Fruit fly (Drosophila melanogaster) whole organism, embryonic: ENCODE measurements around the gene CG17202.

Experiments used
- C15 ChIP-seq: fragments of 200-800 bp; sonication (Bioruptor generic); IDR thresholded peaks from 3 replicates; pipeline ENCODE4 v1.3.6; 2022; ENCODE audit warnings: missing biosample characterization, missing genetic modification characterization
- CG10147 ChIP-seq: fragments of 200-800 bp; sonication (Bioruptor generic); optimal IDR thresholded peaks from 2 replicates; lab custom pipeline; 2019; ENCODE audit warnings: missing biosample characterization, mild to moderate bottlenecking, missing genetic modification characterization, moderate library complexity
- CG12155 ChIP-seq: fragments of 200-800 bp; sonication (Bioruptor generic); optimal IDR thresholded peaks from 3 replicates; lab custom pipeline; 2016; ENCODE audit warnings: missing biosample characterization, missing genetic modification characterization
- CG12391 ChIP-seq: fragments of 200-800 bp; sonication (Bioruptor generic); optimal IDR thresholded peaks from 3 replicates; lab custom pipeline; 2018; ENCODE audit warnings: missing biosample characterization, mild to moderate bottlenecking, missing genetic modification characterization, moderate library complexity
- CG12659 ChIP-seq: fragments of 200-800 bp; sonication (Bioruptor generic); optimal IDR thresholded peaks from 3 replicates; lab custom pipeline; 2017; ENCODE audit warnings: mild to moderate bottlenecking, missing biosample characterization, missing genetic modification reagents, missing genetic modification characterization
- CG13894 ChIP-seq: fragments of 200-800 bp; sonication (Bioruptor generic); optimal IDR thresholded peaks from 3 replicates; lab custom pipeline; 2018; ENCODE audit warnings: missing biosample characterization, mild to moderate bottlenecking, missing genetic modification characterization, moderate library complexity
- CG15011 ChIP-seq: fragments of 200-800 bp; sonication (Bioruptor generic); optimal IDR thresholded peaks from 3 replicates; lab custom pipeline; 2018; ENCODE audit warnings: missing biosample characterization, mild to moderate bottlenecking, missing genetic modification characterization
- CG15479 ChIP-seq: fragments of 200-800 bp; sonication (Bioruptor generic); optimal IDR thresholded peaks from 3 replicates; lab custom pipeline; 2019; ENCODE audit warnings: missing biosample characterization, mild to moderate bottlenecking, missing genetic modification characterization, moderate library complexity
- CG15514 ChIP-seq: fragments of 200-800 bp; sonication (Bioruptor generic); optimal IDR thresholded peaks from 3 replicates; lab custom pipeline; 2017; ENCODE audit warnings: missing biosample characterization, missing genetic modification characterization, mild to moderate bottlenecking, moderate library complexity, missing genetic modification reagents
- CG17359 ChIP-seq: fragments of 200-800 bp; sonication (Bioruptor generic); optimal IDR thresholded peaks from 3 replicates; lab custom pipeline; 2018; ENCODE audit warnings: missing biosample characterization, mild to moderate bottlenecking, missing genetic modification characterization, moderate library complexity
- CG17361 ChIP-seq: fragments of 200-800 bp; sonication (Bioruptor generic); IDR thresholded peaks from 3 replicates; pipeline ENCODE4 v1.3.6; 2022; ENCODE audit warnings: missing biosample characterization, missing genetic modification characterization
- CG17829 ChIP-seq: fragments of 200-800 bp; optimal IDR thresholded peaks from 2 replicates; lab custom pipeline; 2019; ENCODE audit warnings: missing biosample characterization, mild to moderate bottlenecking, missing genetic modification characterization, moderate library complexity
- CG2120 ChIP-seq: fragments of 200-800 bp; sonication (Bioruptor generic); optimal IDR thresholded peaks from 3 replicates; lab custom pipeline; 2016; ENCODE audit warnings: missing biosample characterization, missing genetic modification characterization
- CG2875 ChIP-seq: fragments of 200-800 bp; sonication (Bioruptor generic); optimal IDR thresholded peaks from 2 replicates; lab custom pipeline; 2017; ENCODE audit warnings: missing biosample characterization, mild to moderate bottlenecking, missing genetic modification characterization, missing genetic modification reagents
- CG31441 ChIP-seq: fragments of 200-800 bp; sonication (Bioruptor generic); IDR thresholded peaks from 2 replicates; pipeline ENCODE4 v1.3.6; 2022; ENCODE audit warnings: missing biosample characterization, missing genetic modification characterization
- CG32532 ChIP-seq: fragments of 200-800 bp; sonication (Bioruptor generic); IDR thresholded peaks from 2 replicates; pipeline ENCODE4 v1.3.6; 2022; ENCODE audit warnings: missing biosample characterization, missing genetic modification characterization
- CG32772 ChIP-seq: fragments of 200-800 bp; sonication (Bioruptor generic); IDR thresholded peaks from 2 replicates; pipeline ENCODE4 v1.3.6; 2022; ENCODE audit warnings: missing biosample characterization, missing genetic modification characterization
- CG4707 ChIP-seq: fragments of 200-800 bp; sonication (Bioruptor generic); optimal IDR thresholded peaks from 2 replicates; lab custom pipeline; 2018; ENCODE audit warnings: missing biosample characterization, mild to moderate bottlenecking, missing genetic modification characterization, moderate library complexity
- CG7357 ChIP-seq: fragments of 200-800 bp; sonication (Bioruptor generic); IDR thresholded peaks from 3 replicates; pipeline ENCODE4 v1.3.6; 2022; ENCODE audit warnings: missing biosample characterization, missing genetic modification characterization
- CG9797 ChIP-seq: fragments of 200-800 bp; sonication (Bioruptor generic); optimal IDR thresholded peaks from 3 replicates; lab custom pipeline; 2018; ENCODE audit warnings: missing biosample characterization, mild to moderate bottlenecking, missing genetic modification characterization
- CTCF ChIP-seq: fragments of 200-800 bp; sonication (Bioruptor generic); optimal IDR thresholded peaks from 2 replicates; lab custom pipeline; 2017; ENCODE audit warnings: missing biosample characterization, mild to moderate bottlenecking, missing genetic modification characterization, moderate library complexity
- D ChIP-seq, 2 experiments: fragments of 200-800 bp in 1 of 2; fragments of >200 bp in 1 of 2; sonication (Bioruptor generic) in 1 of 2; optimal IDR thresholded peaks; 2 replicates in 1 of 2; 3 replicates in 1 of 2; lab custom pipeline; 2017; ENCODE audit warnings: mild to moderate bottlenecking in 1 of 2, missing biosample characterization in 1 of 2, missing genetic modification characterization in 1 of 2, missing genetic modification reagents in 1 of 2
- Dll ChIP-seq: fragments of 200-800 bp; sonication (Bioruptor generic); IDR thresholded peaks from 4 replicates; pipeline ENCODE4 v1.3.6; 2022; ENCODE audit warnings: missing biosample characterization, missing genetic modification characterization; ENCODE audit not compliant: partially characterized antibody
- Fer1 ChIP-seq: fragments of 200-800 bp; sonication (Bioruptor generic); optimal IDR thresholded peaks from 2 replicates; lab custom pipeline; 2017; ENCODE audit warnings: missing biosample characterization, mild to moderate bottlenecking, missing genetic modification characterization
- Hmx ChIP-seq: fragments of 200-800 bp; sonication (Bioruptor generic); optimal IDR thresholded peaks from 2 replicates; lab custom pipeline; 2016; ENCODE audit warnings: missing biosample characterization, missing genetic modification characterization
- Lhr ChIP-seq: fragments of 200-800 bp; sonication (Bioruptor generic); optimal IDR thresholded peaks from 3 replicates; lab custom pipeline; 2017; ENCODE audit warnings: mild to moderate bottlenecking, missing biosample characterization, missing genetic modification reagents, missing genetic modification characterization
- MBD-R2 ChIP-seq: fragments of 200-800 bp; sonication (Bioruptor generic); IDR thresholded peaks from 2 replicates; pipeline ENCODE4 v1.3.6; 2022; ENCODE audit warnings: missing biosample characterization, missing genetic modification characterization
- Myb ChIP-seq: fragments of 200-800 bp; sonication (Bioruptor generic); optimal IDR thresholded peaks from 2 replicates; lab custom pipeline; 2016; ENCODE audit warnings: missing biosample characterization, missing genetic modification characterization
- Nf-YC ChIP-seq: fragments of 200-800 bp; optimal IDR thresholded peaks from 3 replicates; lab custom pipeline; 2019; ENCODE audit warnings: missing biosample characterization, mild to moderate bottlenecking, missing genetic modification characterization, moderate library complexity
- Poxn ChIP-seq: fragments of 200-800 bp; sonication (Bioruptor generic); IDR thresholded peaks from 2 replicates; pipeline ENCODE4 v1.3.6; 2022; ENCODE audit warnings: missing biosample characterization, missing genetic modification characterization
- Sry-β ChIP-seq: fragments of 200-800 bp; sonication (Bioruptor generic); optimal IDR thresholded peaks from 2 replicates; lab custom pipeline; 2018; ENCODE audit warnings: missing biosample characterization, mild to moderate bottlenecking, missing genetic modification characterization, moderate library complexity
- YL-1 ChIP-seq: fragments of 200-800 bp; sonication (Bioruptor generic); optimal IDR thresholded peaks from 3 replicates; lab custom pipeline; 2017; ENCODE audit warnings: missing biosample characterization, mild to moderate bottlenecking, missing genetic modification characterization
- ap ChIP-seq: fragments of 200-800 bp; sonication (Bioruptor generic); IDR thresholded peaks from 2 replicates; pipeline ENCODE4 v1.3.6; 2022; ENCODE audit warnings: missing biosample characterization, missing genetic modification characterization
- chn ChIP-seq: fragments of 200-800 bp; sonication (Bioruptor generic); optimal IDR thresholded peaks from 2 replicates; lab custom pipeline; 2016; ENCODE audit warnings: missing biosample characterization, missing genetic modification characterization
- cwo ChIP-seq: fragments of 200-800 bp; sonication (Bioruptor generic); optimal IDR thresholded peaks from 3 replicates; lab custom pipeline; 2017; ENCODE audit warnings: missing biosample characterization, missing genetic modification characterization, mild to moderate bottlenecking, moderate library complexity, missing genetic modification reagents
- da ChIP-seq: fragments of 200-800 bp; sonication (Bioruptor generic); optimal IDR thresholded peaks from 2 replicates; lab custom pipeline; 2016; ENCODE audit warnings: missing biosample characterization, missing genetic modification characterization
- dm ChIP-seq: fragments of 200-800 bp; sonication (Bioruptor generic); optimal IDR thresholded peaks from 3 replicates; lab custom pipeline; 2016; ENCODE audit warnings: missing biosample characterization, missing genetic modification characterization
- ems ChIP-seq: fragments of 200-800 bp; sonication (Bioruptor generic); optimal IDR thresholded peaks from 3 replicates; lab custom pipeline; 2016; ENCODE audit warnings: missing biosample characterization, missing genetic modification characterization
- ftz-f1 ChIP-seq: fragments of 200-800 bp; sonication (Bioruptor generic); optimal IDR thresholded peaks from 2 replicates; lab custom pipeline; 2016; ENCODE audit warnings: missing biosample characterization, missing genetic modification characterization
- gsb ChIP-seq: fragments of 200-800 bp; sonication (Bioruptor generic); IDR thresholded peaks from 2 replicates; pipeline ENCODE4 v1.3.6; 2022; ENCODE audit warnings: missing biosample characterization, missing genetic modification characterization
- mam ChIP-seq: fragments of 200-800 bp; sonication (Bioruptor generic); optimal IDR thresholded peaks from 3 replicates; lab custom pipeline; 2016; ENCODE audit warnings: missing biosample characterization, missing genetic modification characterization
- nom ChIP-seq: fragments of 200-800 bp; sonication (Bioruptor generic); optimal IDR thresholded peaks from 2 replicates; lab custom pipeline; 2017; ENCODE audit warnings: missing biosample characterization, missing genetic modification characterization, mild to moderate bottlenecking, moderate library complexity, missing genetic modification reagents
- pzg ChIP-seq: fragments of 200-800 bp; sonication (Bioruptor generic); optimal IDR thresholded peaks from 3 replicates; lab custom pipeline; 2018; ENCODE audit warnings: missing biosample characterization, mild to moderate bottlenecking, missing genetic modification characterization, moderate library complexity
- sens ChIP-seq: fragments of 200-800 bp; sonication (Bioruptor generic); peaks from one replicate; lab custom pipeline; 2016; ENCODE audit warnings: missing biosample characterization, missing genetic modification characterization
- slbo ChIP-seq: fragments of 200-800 bp; sonication (Bioruptor generic); IDR thresholded peaks from 2 replicates; pipeline ENCODE4 v1.3.6; 2022; ENCODE audit warnings: missing biosample characterization, missing genetic modification characterization
- so ChIP-seq: fragments of 200-800 bp; sonication (Bioruptor generic); IDR thresholded peaks from 3 replicates; pipeline ENCODE4 v1.3.6; 2022; ENCODE audit warnings: missing biosample characterization, missing genetic modification characterization
- stwl ChIP-seq: fragments of 200-800 bp; sonication (Bioruptor generic); optimal IDR thresholded peaks from 3 replicates; lab custom pipeline; 2018; ENCODE audit warnings: missing biosample characterization, mild to moderate bottlenecking, missing genetic modification characterization, moderate library complexity
- twi ChIP-seq: fragments of 200-800 bp; optimal IDR thresholded peaks from 2 replicates; lab custom pipeline; 2019; ENCODE audit warnings: missing biosample characterization, mild to moderate bottlenecking, missing genetic modification characterization, moderate library complexity
- unc-4 ChIP-seq: fragments of 200-800 bp; sonication (Bioruptor generic); IDR thresholded peaks from 2 replicates; pipeline ENCODE4 v1.3.6; 2022; ENCODE audit warnings: missing biosample characterization, missing genetic modification characterization; ENCODE audit not compliant: partially characterized antibody
- usp ChIP-seq: fragments of >200 bp; optimal IDR thresholded peaks from 2 replicates; lab custom pipeline; 2017; ENCODE audit warnings: missing biosample characterization, missing genetic modification characterization
- vnd ChIP-seq: fragments of 200-800 bp; sonication (Bioruptor generic); IDR thresholded peaks from 3 replicates; pipeline ENCODE4 v1.3.6; 2022; ENCODE audit warnings: missing biosample characterization, missing genetic modification characterization; ENCODE audit not compliant: partially characterized antibody

CG17202 gene

DNA sequence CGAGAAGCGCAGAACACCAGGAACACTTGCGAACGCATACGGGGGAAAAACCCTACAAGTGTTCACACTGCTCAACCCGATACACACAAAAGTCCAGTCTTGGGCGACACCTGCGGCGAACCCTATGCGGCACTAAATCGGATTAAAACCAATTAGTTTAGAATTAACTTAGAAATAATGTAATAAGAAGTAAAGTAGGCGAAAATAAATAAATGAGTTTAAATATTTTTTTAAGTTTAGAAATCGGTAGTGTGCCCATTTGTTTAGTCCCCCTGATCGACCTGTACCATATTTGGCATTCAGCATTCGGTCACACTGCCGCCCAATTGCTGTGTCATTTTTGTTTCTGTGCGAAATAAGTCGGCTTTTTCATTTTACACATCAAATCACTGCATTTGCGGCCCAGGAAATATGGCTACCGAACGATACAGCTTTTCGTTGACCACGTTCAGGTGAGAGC lies 8.5 kb downstream of the CG17202 start, which contains the start of gene Prosalpha2:
TSS of gene Prosalpha2 (plus strand) at position 292 of the 460 bp plus-strand sequence.
- no peak for TF ChIP-seq ems (GFP tag; lab: Kevin White, UChicago)
- TF ChIP-seq CTCF (GFP tag; lab: Kevin White, UChicago), result peak; percentile 9
- no peak for TF ChIP-seq CG32772 (GFP tag; lab: Robert Waterston, UW)
- no peak for TF ChIP-seq ap (GFP tag; lab: Robert Waterston, UW)
- peak; percentile 21 for TF ChIP-seq Fer1 (GFP tag; lab: Kevin White, UChicago)
- TF ChIP-seq sens (GFP tag; lab: Kevin White, UChicago), result peak; percentile 33
- no peak for TF ChIP-seq so
- TF ChIP-seq ftz-f1 (GFP tag; lab: Kevin White, UChicago), result no peak
- TF ChIP-seq CG13894, result peak; percentile 23
- TF ChIP-seq stwl (tag; lab: Kevin White, UChicago), result peak; percentile 41
- no peak for TF ChIP-seq usp (GFP tag; lab: Kevin White, UChicago)
- TF ChIP-seq Poxn (GFP tag; lab: Robert Waterston, UW), result no peak
- TF ChIP-seq CG7357 (GFP tag; lab: Robert Waterston, UW), result peak; percentile 93
- peak; percentile 1 for TF ChIP-seq nom (GFP tag; lab: Kevin White, UChicago)
- peak; percentile 14 for TF ChIP-seq CG12155
- no peak for TF ChIP-seq Hmx (GFP tag; lab: Kevin White, UChicago)
- TF ChIP-seq CG15479 (GFP tag; lab: Kevin White, UChicago), result no peak
- no peak for TF ChIP-seq dm (GFP tag; lab: Kevin White, UChicago)
- TF ChIP-seq MBD-R2 (GFP tag; lab: Robert Waterston, UW), result peak; percentile 82
- TF ChIP-seq da (GFP tag; lab: Kevin White, UChicago), result no peak
- TF ChIP-seq Myb (GFP tag; lab: Kevin White, UChicago), result peak; percentile 20
- TF ChIP-seq Dll (GFP tag; lab: Robert Waterston, UW), result 0 out of 4 replicates have a peak, but pooled peaks have one; percentile 29
- TF ChIP-seq Nf-YC (tag; lab: Kevin White, UChicago), result peak; percentile 30
- peak; percentile 24 for TF ChIP-seq chn
- TF ChIP-seq Lhr (GFP tag; lab: Kevin White, UChicago), result peak; percentile 26
- TF ChIP-seq CG2120, result peak; percentile 52
- TF ChIP-seq D (optimal IDR thresholded peaks at IDR 0.05; lab: Kevin White, UChicago), result no peak
- no peak for TF ChIP-seq D (GFP tag; optimal IDR thresholded peaks at IDR 0.05; lab: Kevin White, UChicago)
- peak; percentile 62 for TF ChIP-seq CG15514 (GFP tag; lab: Kevin White, UChicago)
- TF ChIP-seq CG4707 (GFP tag; lab: Kevin White, UChicago), result no peak
- no peak for TF ChIP-seq CG15011
- peak; percentile 53 for TF ChIP-seq YL-1 (GFP tag; lab: Kevin White, UChicago)
- TF ChIP-seq CG2875 (GFP tag; lab: Kevin White, UChicago), result no peak
- no peak for TF ChIP-seq CG31441 (GFP tag; lab: Robert Waterston, UW)
- peak; percentile 39 for TF ChIP-seq slbo (GFP tag; lab: Robert Waterston, UW)
- TF ChIP-seq CG17829, result peak; percentile 33
- no peak for TF ChIP-seq mam (GFP tag; lab: Kevin White, UChicago)
- TF ChIP-seq CG10147 (GFP tag; lab: Kevin White, UChicago), result peak; percentile 11
- no peak for TF ChIP-seq C15 (GFP tag; lab: Robert Waterston, UW)
- TF ChIP-seq vnd (GFP tag; lab: Robert Waterston, UW), result no peak
- TF ChIP-seq unc-4, result no peak
- peak; percentile 30; the same call in 1 of the 2 replicates for TF ChIP-seq CG32532 (GFP tag; lab: Robert Waterston, UW)
- no peak for TF ChIP-seq cwo
- TF ChIP-seq CG12659 (GFP tag; lab: Kevin White, UChicago), result peak; percentile 68
- peak; percentile 1 for TF ChIP-seq CG12391
- no peak for TF ChIP-seq twi (tag; lab: Kevin White, UChicago)
- 0 out of 3 replicates have a peak, but pooled peaks have one; percentile 27 for TF ChIP-seq CG17361 (GFP tag; lab: Robert Waterston, UW)
- peak; percentile 84 for TF ChIP-seq CG9797
- TF ChIP-seq Sry-β (GFP tag; lab: Kevin White, UChicago), result peak; percentile 19
- TF ChIP-seq pzg, result peak; percentile 61
- TF ChIP-seq gsb (GFP tag; lab: Robert Waterston, UW), result no peak
- no peak for TF ChIP-seq CG17359
